Worm (Caenorhabditis elegans) whole organism, young adult: ENCODE data around the gene C17B7.8.

Source experiments
- F49E8.2 ChIP-seq: sonication (generic microtip); optimal IDR thresholded peaks from 3 replicates; lab custom pipeline; 2017; ENCODE audit warnings: missing genetic modification characterization, mild to moderate bottlenecking, missing compliant biosample characterization, antibody characterized with exemption, moderate library complexity; ENCODE audit not compliant: insufficient read depth
- F55B11.4 ChIP-seq: sonication (generic microtip); optimal IDR thresholded peaks from 2 replicates; lab custom pipeline; 2016; ENCODE audit warnings: missing compliant biosample characterization, missing genetic modification characterization, borderline replicate concordance; ENCODE audit not compliant: insufficient read depth
- F57C9.4 ChIP-seq: sonication (generic microtip); optimal IDR thresholded peaks from 2 replicates; lab custom pipeline; 2017; ENCODE audit warnings: mild to moderate bottlenecking, missing genetic modification characterization, missing compliant biosample characterization
- K11D2.4 ChIP-seq: fragments of 200-800 bp; sonication (Bioruptor generic); IDR thresholded peaks from 2 replicates; pipeline ENCODE4 v1.3.6; 2022; ENCODE audit warnings: missing genetic modification reagents, missing genetic modification characterization, missing compliant biosample characterization
- ama-1 ChIP-seq, 3 experiments: fragments of 150-350 bp in 1 of 3; sonication (generic microtip) in 2 of 3; optimal IDR thresholded peaks; 2 replicates each; lab custom pipeline; 2014 to 2018; ENCODE audit warnings: missing biosample characterization in 2 of 3, missing genetic modification characterization in 2 of 3, missing genetic modification reagents in 2 of 3
- ceh-27 ChIP-seq: fragments of 200-800 bp; sonication (Bioruptor generic); optimal IDR thresholded peaks from 2 replicates; lab custom pipeline; 2018; ENCODE audit warnings: mild to moderate bottlenecking, missing genetic modification characterization, moderate library complexity, missing compliant biosample characterization
- ceh-79 ChIP-seq: sonication (generic microtip); optimal IDR thresholded peaks from 2 replicates; lab custom pipeline; 2017; ENCODE audit warnings: mild to moderate bottlenecking, missing genetic modification characterization, missing compliant biosample characterization
- hmg-1.2 ChIP-seq: fragments of 200-800 bp; sonication (Bioruptor generic); IDR thresholded peaks from 2 replicates; pipeline ENCODE4 v1.3.6; 2022; ENCODE audit warnings: missing genetic modification reagents, missing genetic modification characterization, missing compliant biosample characterization
- hrde-1 ChIP-seq: sonication (generic microtip); optimal IDR thresholded peaks from 2 replicates; lab custom pipeline; 2016; ENCODE audit warnings: missing genetic modification characterization, mild to moderate bottlenecking, missing compliant biosample characterization, moderate library complexity, missing genotype, missing genetic modification reagents, borderline replicate concordance
- lin-40 ChIP-seq: sonication (generic microtip); optimal IDR thresholded peaks from 2 replicates; lab custom pipeline; 2016; ENCODE audit warnings: missing genetic modification characterization, mild to moderate bottlenecking, missing compliant biosample characterization, missing genotype, missing genetic modification reagents
- lsl-1 ChIP-seq: fragments of 200-800 bp; sonication (Bioruptor generic); optimal IDR thresholded peaks from 2 replicates; lab custom pipeline; 2018; ENCODE audit warnings: mild to moderate bottlenecking, missing genetic modification characterization, moderate library complexity, missing compliant biosample characterization
- madf-3 ChIP-seq: fragments of 200-800 bp; sonication (Bioruptor generic); IDR thresholded peaks from 2 replicates; pipeline ENCODE4 v1.3.6; 2022; ENCODE audit warnings: missing genetic modification reagents, missing genetic modification characterization, missing compliant biosample characterization
- nfya-1 ChIP-seq: sonication (generic microtip); optimal IDR thresholded peaks from 2 replicates; lab custom pipeline; 2017; ENCODE audit warnings: antibody characterized with exemption, missing compliant biosample characterization, missing genetic modification characterization, borderline replicate concordance; ENCODE audit not compliant: insufficient read depth

- no peak for TF ChIP-seq hrde-1
- TF ChIP-seq F57C9.4: no peak
- no peak for TF ChIP-seq madf-3 (GFP tag; lab: Robert Waterston, UW)
- TF ChIP-seq lsl-1 (GFP tag; lab: Kevin White, UChicago): no peak
- no peak for TF ChIP-seq F49E8.2
- no peak for TF ChIP-seq K11D2.4 (GFP tag; lab: Robert Waterston, UW)
- TF ChIP-seq F55B11.4 (tag; lab: Kevin White, UChicago): no peak
- no peak for TF ChIP-seq hmg-1.2 (GFP tag; lab: Robert Waterston, UW)
- no peak for TF ChIP-seq ama-1 (optimal IDR thresholded peaks at IDR 0.05; lab: Kevin White, UChicago)
- TF ChIP-seq ama-1 (GFP tag; optimal IDR thresholded peaks at IDR 0.05; lab: Kevin White, UChicago): no peak
- no peak for TF ChIP-seq ceh-79 (tag; lab: Kevin White, UChicago)
- TF ChIP-seq lin-40 (tag; lab: Kevin White, UChicago): no peak
- TF ChIP-seq ceh-27: no peak
- TF ChIP-seq nfya-1 (tag; lab: Kevin White, UChicago): no peak
Observed at ce11 chrV:3301898-3302297, 22.2 kb downstream of the C17B7.8 start, which contains the start of gene srbc-1.
